Worm (Caenorhabditis elegans) whole organism, L2 larva: ENCODE results near the gene col-117.

Experiments
- mab-5 ChIP-seq: fragments of 150-350 bp; optimal IDR thresholded peaks from 2 replicates; lab custom pipeline; 2014; ENCODE audit warnings: missing biosample characterization, missing genetic modification characterization
- nhr-6 ChIP-seq: fragments of 150-350 bp; optimal IDR thresholded peaks from 2 replicates; lab custom pipeline; 2014; ENCODE audit warnings: missing biosample characterization, missing genetic modification characterization
- ztf-11 ChIP-seq: sonication (generic microtip); optimal IDR thresholded peaks from 2 replicates; lab custom pipeline; 2017; ENCODE audit warnings: missing biosample characterization, missing genetic modification characterization

- no peak for TF ChIP-seq mab-5 (tag; lab: Kevin White, UChicago)
- no peak for TF ChIP-seq ztf-11 (tag; lab: Kevin White, UChicago)
- no peak for TF ChIP-seq nhr-6 (tag; lab: Kevin White, UChicago)
Measured at ce11 chrIV:8852194-8852593, 28.2 kb upstream of the col-117 start, which contains the start of gene alp-1.
